Fruit fly (Drosophila melanogaster) whole organism, embryonic: Measurements from ENCODE around the gene eIF2Bepsilon.

Experiments
- Blimp-1 ChIP-seq: fragments of 200-800 bp; sonication (Bioruptor generic); optimal IDR thresholded peaks from 3 replicates; lab custom pipeline; 2018; ENCODE audit warnings: missing biosample characterization, missing genetic modification characterization, mild to moderate bottlenecking, moderate library complexity, missing genetic modification reagents
- CG3065 ChIP-seq: fragments of 200-800 bp; sonication (Bioruptor generic); optimal IDR thresholded peaks from 2 replicates; lab custom pipeline; 2016; ENCODE audit warnings: missing biosample characterization, missing genetic modification characterization
- D19A ChIP-seq: fragments of 200-800 bp; optimal IDR thresholded peaks from 3 replicates; lab custom pipeline; 2019; ENCODE audit warnings: missing biosample characterization, mild to moderate bottlenecking, missing genetic modification characterization, moderate library complexity
- Deaf1 ChIP-seq: fragments of 200-800 bp; optimal IDR thresholded peaks from 3 replicates; lab custom pipeline; 2019; ENCODE audit warnings: missing biosample characterization, mild to moderate bottlenecking, missing genetic modification characterization, moderate library complexity
- Hmx ChIP-seq: fragments of 200-800 bp; sonication (Bioruptor generic); optimal IDR thresholded peaks from 2 replicates; lab custom pipeline; 2016; ENCODE audit warnings: missing biosample characterization, missing genetic modification characterization
- MESR4 ChIP-seq: fragments of 200-800 bp; sonication (Bioruptor generic); optimal IDR thresholded peaks from 2 replicates; lab custom pipeline; 2018; ENCODE audit warnings: missing biosample characterization, mild to moderate bottlenecking, missing genetic modification characterization, moderate library complexity
- bcd ChIP-seq: fragments of 200-800 bp; sonication (Bioruptor generic); optimal IDR thresholded peaks from 2 replicates; lab custom pipeline; 2017; ENCODE audit warnings: missing biosample characterization, mild to moderate bottlenecking, missing genetic modification characterization
- dan ChIP-seq: fragments of 200-800 bp; sonication (Bioruptor generic); IDR thresholded peaks from 2 replicates; pipeline ENCODE4 v1.3.6; 2022; ENCODE audit warnings: missing biosample characterization, missing genetic modification characterization
- sens-2 ChIP-seq: fragments of 200-800 bp; sonication (Bioruptor generic); IDR thresholded peaks from 2 replicates; pipeline ENCODE4 v1.3.6; 2022; ENCODE audit warnings: missing biosample characterization, missing genetic modification characterization

DNA sequence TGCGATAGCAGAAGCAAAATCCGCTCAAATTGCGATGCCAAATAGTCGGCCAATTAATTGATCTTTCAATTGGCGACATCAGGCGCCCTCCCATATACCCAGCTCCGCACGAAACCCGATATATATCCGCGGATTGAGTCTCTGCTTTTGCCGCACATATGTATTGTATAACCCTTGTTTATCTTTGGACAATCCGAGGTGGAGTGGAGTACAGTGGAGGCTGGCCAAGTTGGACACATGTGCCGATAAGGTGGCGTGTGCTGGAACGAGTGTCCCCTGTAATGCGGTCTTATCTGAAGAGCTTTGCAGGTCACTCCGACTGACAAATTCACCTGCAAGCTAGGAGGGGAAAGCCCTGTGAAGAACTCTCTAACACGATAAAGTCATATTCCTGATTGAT lies 13.1 kb downstream of the eIF2Bepsilon start:
- TF ChIP-seq sens-2, result no peak
- no peak for TF ChIP-seq bcd
- no peak for TF ChIP-seq dan (GFP tag; lab: Robert Waterston, UW)
- no peak for TF ChIP-seq MESR4
- no peak for TF ChIP-seq D19A
- no peak for TF ChIP-seq Hmx
- TF ChIP-seq Blimp-1 (GFP tag; lab: Kevin White, UChicago), result no peak
- TF ChIP-seq Deaf1 (tag; lab: Kevin White, UChicago), result no peak
- no peak for TF ChIP-seq CG3065 (GFP tag; lab: Kevin White, UChicago)
